Worm (Caenorhabditis elegans) whole organism, mixed stage, embryonic: ENCODE measurements around the gene clec-153.
A peak's percentile ranks its signal among the peaks of the same experiment; 100 is the strongest.

Source experiments
- M03D4.4 ChIP-seq: sonication (generic microtip); optimal IDR thresholded peaks from 2 replicates; lab custom pipeline; 2017; ENCODE audit warnings: mild to moderate bottlenecking, missing genetic modification characterization, missing compliant biosample characterization
- bed-3 ChIP-seq: fragments of 200-800 bp; sonication (Bioruptor generic); optimal IDR thresholded peaks from 3 replicates; lab custom pipeline; 2018; ENCODE audit warnings: mild to moderate bottlenecking, missing genetic modification characterization, moderate library complexity, missing compliant biosample characterization
- blmp-1 ChIP-seq: fragments of 150-350 bp; optimal IDR thresholded peaks from 2 replicates; lab custom pipeline; 2014; ENCODE audit warnings: missing biosample characterization, missing genetic modification characterization
- ceh-39 ChIP-seq: fragments of 150-350 bp; optimal IDR thresholded peaks from 2 replicates; lab custom pipeline; 2014; ENCODE audit warnings: missing biosample characterization, missing genetic modification characterization
- ceh-43 ChIP-seq: fragments of 200-800 bp; sonication (Bioruptor generic); optimal IDR thresholded peaks from 2 replicates; lab custom pipeline; 2018; ENCODE audit warnings: mild to moderate bottlenecking, missing genetic modification characterization, moderate library complexity, missing compliant biosample characterization
- ces-1 ChIP-seq: fragments of 150-350 bp; optimal IDR thresholded peaks from 2 replicates; lab custom pipeline; 2014; ENCODE audit warnings: missing biosample characterization, missing genetic modification reagents, missing genetic modification characterization
- cnd-1 ChIP-seq: fragments of 200-800 bp; sonication (Bioruptor generic); optimal IDR thresholded peaks from 2 replicates; lab custom pipeline; 2018; ENCODE audit warnings: mild to moderate bottlenecking, missing genetic modification characterization, missing compliant biosample characterization
- drap-1 ChIP-seq: fragments of 200-800 bp; sonication (Bioruptor generic); optimal IDR thresholded peaks from 3 replicates; lab custom pipeline; 2018; ENCODE audit warnings: mild to moderate bottlenecking, missing genetic modification characterization, missing compliant biosample characterization
- elt-1 ChIP-seq: sonication (generic microtip); optimal IDR thresholded peaks from 2 replicates; lab custom pipeline; 2017; ENCODE audit warnings: missing genetic modification characterization, mild to moderate bottlenecking, missing compliant biosample characterization, antibody characterized with exemption, moderate library complexity, borderline replicate concordance; ENCODE audit not compliant: insufficient read depth
- elt-3 ChIP-seq: fragments of 150-350 bp; optimal IDR thresholded peaks from 2 replicates; lab custom pipeline; 2014; ENCODE audit warnings: missing biosample characterization, missing genetic modification characterization
- ham-2 ChIP-seq: fragments of 200-800 bp; sonication (Bioruptor generic); optimal IDR thresholded peaks from 2 replicates; lab custom pipeline; 2018; ENCODE audit warnings: mild to moderate bottlenecking, missing genetic modification characterization, missing compliant biosample characterization
- hlh-1 ChIP-seq: fragments of 150-350 bp; optimal IDR thresholded peaks from 2 replicates; lab custom pipeline; 2014; ENCODE audit warnings: missing biosample characterization, missing genetic modification reagents, missing genetic modification characterization
- lin-13 ChIP-seq: fragments of 150-350 bp; optimal IDR thresholded peaks from 2 replicates; lab custom pipeline; 2014; ENCODE audit warnings: missing biosample characterization, missing genetic modification characterization
- lin-32 ChIP-seq: fragments of 200-800 bp; sonication (Bioruptor generic); optimal IDR thresholded peaks from 2 replicates; lab custom pipeline; 2018; ENCODE audit warnings: mild to moderate bottlenecking, missing genetic modification characterization, missing compliant biosample characterization
- lsy-2 ChIP-seq: fragments of 150-350 bp; optimal IDR thresholded peaks from 2 replicates; lab custom pipeline; 2014; ENCODE audit warnings: missing biosample characterization, missing genetic modification characterization
- mab-5 ChIP-seq: fragments of 150-350 bp; optimal IDR thresholded peaks from 2 replicates; lab custom pipeline; 2014; ENCODE audit warnings: missing biosample characterization, missing genetic modification characterization
- mep-1 ChIP-seq: fragments of 150-350 bp; optimal IDR thresholded peaks from 2 replicates; lab custom pipeline; 2017; ENCODE audit warnings: missing biosample characterization, missing genetic modification reagents, missing genetic modification characterization, inconsistent platforms
- mls-2 ChIP-seq: sonication (generic microtip); optimal IDR thresholded peaks from 2 replicates; lab custom pipeline; 2016; ENCODE audit warnings: mild to moderate bottlenecking, missing genetic modification characterization, moderate library complexity, missing compliant biosample characterization
- nhr-12 ChIP-seq: fragments of 150-350 bp; optimal IDR thresholded peaks from 2 replicates; lab custom pipeline; 2014; ENCODE audit warnings: missing biosample characterization, missing genetic modification characterization
- nhr-2 ChIP-seq: fragments of 150-350 bp; optimal IDR thresholded peaks from 2 replicates; lab custom pipeline; 2014; ENCODE audit warnings: missing biosample characterization, missing genetic modification characterization
- nhr-237 ChIP-seq: fragments of 150-350 bp; optimal IDR thresholded peaks from 2 replicates; lab custom pipeline; 2014; ENCODE audit warnings: missing biosample characterization, missing genetic modification characterization
- nhr-28 ChIP-seq: fragments of 150-350 bp; optimal IDR thresholded peaks from 2 replicates; lab custom pipeline; 2014; ENCODE audit warnings: missing biosample characterization, missing genetic modification characterization
- nhr-76 ChIP-seq: sonication (generic microtip); optimal IDR thresholded peaks from 2 replicates; lab custom pipeline; 2017; ENCODE audit warnings: missing biosample characterization, missing genetic modification characterization
- sem-2 ChIP-seq: fragments of 200-800 bp; sonication (Bioruptor generic); optimal IDR thresholded peaks from 2 replicates; lab custom pipeline; 2018; ENCODE audit warnings: mild to moderate bottlenecking, missing genetic modification characterization, missing compliant biosample characterization
- snpc-4 ChIP-seq: fragments of 150-350 bp; optimal IDR thresholded peaks from 2 replicates; lab custom pipeline; 2014; ENCODE audit warnings: missing biosample characterization, missing genetic modification characterization
- tbx-8 ChIP-seq: fragments of 200-800 bp; sonication (Bioruptor generic); optimal IDR thresholded peaks from 2 replicates; lab custom pipeline; 2018; ENCODE audit warnings: mild to moderate bottlenecking, missing genetic modification characterization, moderate library complexity, missing compliant biosample characterization
- unc-62 ChIP-seq: fragments of 150-350 bp; optimal IDR thresholded peaks from 2 replicates; lab custom pipeline; 2014; ENCODE audit warnings: missing biosample characterization, missing genetic modification reagents, missing genetic modification characterization
- zip-8 ChIP-seq: fragments of 150-350 bp; optimal IDR thresholded peaks from 2 replicates; lab custom pipeline; 2014; ENCODE audit warnings: missing biosample characterization, missing genetic modification characterization

The clec-153 gene

ce11 chrIII:4622375-4623130 lies 12.5 kb upstream of the clec-153 start, which contains the start of gene lron-5:
TSS of gene lron-5 (plus strand) at chrIII:4623029.
- TF ChIP-seq ces-1 (GFP tag; lab: Kevin White, UChicago): peak; percentile 62
- TF ChIP-seq zip-8: no peak
- TF ChIP-seq cnd-1 (tag; lab: Kevin White, UChicago): no peak
- TF ChIP-seq snpc-4 (tag; lab: Kevin White, UChicago): no peak
- no peak for TF ChIP-seq mab-5 (tag; lab: Kevin White, UChicago)
- no peak for TF ChIP-seq tbx-8 (GFP tag; lab: Kevin White, UChicago)
- no peak for TF ChIP-seq lsy-2 (tag; lab: Kevin White, UChicago)
- TF ChIP-seq, all 35 proteins: peak for 1

ce11 chrIII:4626148-4626922 lies 8.7 kb upstream of the clec-153 start:
- TF ChIP-seq nhr-12: no peak
- TF ChIP-seq nhr-76 (tag; lab: Kevin White, UChicago): no peak
- TF ChIP-seq sem-2 (GFP tag; lab: Kevin White, UChicago): peak; percentile 53
- peak; percentile 52 for TF ChIP-seq M03D4.4 (tag; lab: Kevin White, UChicago)
- no peak for TF ChIP-seq hlh-1
- TF ChIP-seq lin-13 (tag; lab: Kevin White, UChicago): no peak
- no peak for TF ChIP-seq blmp-1 (tag; lab: Kevin White, UChicago)
- TF ChIP-seq lsy-2 (tag; lab: Kevin White, UChicago): no peak
- TF ChIP-seq ceh-43 (GFP tag; lab: Kevin White, UChicago): no peak
- TF ChIP-seq nhr-237: no peak
- TF ChIP-seq unc-62 (GFP tag; lab: Kevin White, UChicago): no peak
- peak; percentile 37 for TF ChIP-seq cnd-1 (tag; lab: Kevin White, UChicago)
- TF ChIP-seq elt-3: no peak
- TF ChIP-seq ceh-39 (tag; lab: Kevin White, UChicago): no peak
- TF ChIP-seq drap-1 (GFP tag; lab: Kevin White, UChicago): peak; percentile 28
- TF ChIP-seq nhr-28: no peak
- TF ChIP-seq lin-32 (GFP tag; lab: Kevin White, UChicago): no peak
- no peak for TF ChIP-seq snpc-4 (tag; lab: Kevin White, UChicago)

DNA sequence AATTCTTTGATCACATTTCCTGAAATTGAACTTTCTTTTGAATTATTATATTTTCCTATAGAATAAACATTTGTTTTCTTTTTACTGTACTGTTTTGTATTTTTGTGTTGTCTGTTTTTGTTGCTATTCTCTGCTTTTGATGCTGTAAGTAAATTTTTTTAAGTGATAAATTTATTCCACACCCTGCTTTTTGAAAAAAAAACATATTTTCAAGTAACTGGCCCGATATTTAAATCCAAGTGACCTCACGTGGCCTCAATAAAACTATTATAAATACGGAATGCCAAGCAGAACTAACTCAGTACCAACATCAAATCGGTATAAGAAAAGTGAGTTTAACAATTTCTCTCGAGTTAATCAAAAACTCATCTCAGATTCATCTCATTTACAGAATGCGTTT lies 6.9 kb upstream of the clec-153 start, which contains the start of gene clec-151:
clec-151 (plus strand) TSS at position 301 of the 400 bp plus-strand sequence.
- TF ChIP-seq bed-3 (GFP tag; lab: Kevin White, UChicago) (no peak), ceh-43 (GFP tag; lab: Kevin White, UChicago) (no peak), nhr-76 (tag; lab: Kevin White, UChicago) (no peak), nhr-28 (no peak), mls-2 (tag; lab: Kevin White, UChicago) (no peak), sem-2 (GFP tag; lab: Kevin White, UChicago) (no peak), lin-13 (tag; lab: Kevin White, UChicago) (no peak)

ce11 chrIII:4643262-4643661 lies 8.2 kb downstream of the clec-153 start, which contains the start of gene pfas-1:
TSS of gene pfas-1 (minus strand) at chrIII:4643310.
- no peak for TF ChIP-seq ceh-39 (tag; lab: Kevin White, UChicago)
- TF ChIP-seq unc-62 (GFP tag; lab: Kevin White, UChicago): no peak
- no peak for TF ChIP-seq lin-13 (tag; lab: Kevin White, UChicago)
- no peak for TF ChIP-seq mab-5 (tag; lab: Kevin White, UChicago)
- TF ChIP-seq M03D4.4 (tag; lab: Kevin White, UChicago): no peak
- TF ChIP-seq sem-2 (GFP tag; lab: Kevin White, UChicago): no peak
- TF ChIP-seq mls-2 (tag; lab: Kevin White, UChicago): no peak
- TF ChIP-seq ham-2 (GFP tag; lab: Kevin White, UChicago): no peak
- TF ChIP-seq elt-1 (tag; lab: Kevin White, UChicago): no peak
- no peak for TF ChIP-seq elt-3
- TF ChIP-seq ces-1 (GFP tag; lab: Kevin White, UChicago): no peak
- no peak for TF ChIP-seq nhr-76 (tag; lab: Kevin White, UChicago)
- no peak for TF ChIP-seq snpc-4 (tag; lab: Kevin White, UChicago)
- TF ChIP-seq mep-1 (tag; lab: Kevin White, UChicago): no peak
- no peak for TF ChIP-seq bed-3 (GFP tag; lab: Kevin White, UChicago)
- TF ChIP-seq nhr-2 (tag; lab: Kevin White, UChicago): no peak
- no peak for TF ChIP-seq zip-8
- no peak for TF ChIP-seq drap-1 (GFP tag; lab: Kevin White, UChicago)
